Fruit fly (Drosophila melanogaster) whole organism, embryonic: Measurements from ENCODE around the gene CG43321.
A peak's percentile ranks its signal among the peaks of the same experiment; 100 is the strongest.

Experiments used
- ATbp ChIP-seq: fragments of 200-800 bp; sonication (Bioruptor generic); optimal IDR thresholded peaks from 2 replicates; lab custom pipeline; 2017; ENCODE audit warnings: missing biosample characterization, mild to moderate bottlenecking, missing genetic modification characterization, missing genetic modification reagents
- Abd-B ChIP-seq: fragments of 200-800 bp; sonication (Bioruptor generic); optimal IDR thresholded peaks from 2 replicates; lab custom pipeline; 2018; ENCODE audit warnings: missing biosample characterization, mild to moderate bottlenecking, missing genetic modification characterization, moderate library complexity
- Blimp-1 ChIP-seq: fragments of 200-800 bp; sonication (Bioruptor generic); optimal IDR thresholded peaks from 3 replicates; lab custom pipeline; 2018; ENCODE audit warnings: missing biosample characterization, missing genetic modification characterization, mild to moderate bottlenecking, moderate library complexity, missing genetic modification reagents
- CG10462 ChIP-seq: fragments of 200-800 bp; sonication (Bioruptor generic); optimal IDR thresholded peaks from 2 replicates; lab custom pipeline; 2016; ENCODE audit warnings: missing biosample characterization, missing genetic modification characterization
- CG12219 ChIP-seq: fragments of 200-800 bp; sonication (Bioruptor generic); optimal IDR thresholded peaks from 3 replicates; lab custom pipeline; 2018; ENCODE audit warnings: missing biosample characterization, mild to moderate bottlenecking, missing genetic modification characterization
- CG12299 ChIP-seq: fragments of 200-800 bp; sonication (Bioruptor generic); optimal IDR thresholded peaks from 2 replicates; lab custom pipeline; 2018; ENCODE audit warnings: missing biosample characterization, mild to moderate bottlenecking, missing genetic modification characterization
- CG12659 ChIP-seq: fragments of 200-800 bp; sonication (Bioruptor generic); optimal IDR thresholded peaks from 3 replicates; lab custom pipeline; 2017; ENCODE audit warnings: mild to moderate bottlenecking, missing biosample characterization, missing genetic modification reagents, missing genetic modification characterization
- CG14050 ChIP-seq: fragments of 200-800 bp; sonication (Bioruptor generic); IDR thresholded peaks from 3 replicates; pipeline ENCODE4 v1.3.6; 2022; ENCODE audit warnings: missing biosample characterization, missing genetic modification characterization
- CG14667 ChIP-seq: fragments of 200-800 bp; sonication (Bioruptor generic); IDR thresholded peaks from 2 replicates; pipeline ENCODE4 v1.3.6; 2022; ENCODE audit warnings: missing biosample characterization, missing genetic modification characterization
- CG15514 ChIP-seq: fragments of 200-800 bp; sonication (Bioruptor generic); optimal IDR thresholded peaks from 3 replicates; lab custom pipeline; 2017; ENCODE audit warnings: missing biosample characterization, missing genetic modification characterization, mild to moderate bottlenecking, moderate library complexity, missing genetic modification reagents
- CG15601 ChIP-seq: fragments of 200-800 bp; sonication (Bioruptor generic); optimal IDR thresholded peaks from 3 replicates; lab custom pipeline; 2019; ENCODE audit warnings: missing biosample characterization, mild to moderate bottlenecking, missing genetic modification characterization, moderate library complexity
- CG15696 ChIP-seq: fragments of 200-800 bp; sonication (Bioruptor generic); optimal IDR thresholded peaks from 2 replicates; lab custom pipeline; 2019; ENCODE audit warnings: missing biosample characterization, mild to moderate bottlenecking, missing genetic modification characterization, moderate library complexity
- CG17359 ChIP-seq: fragments of 200-800 bp; sonication (Bioruptor generic); optimal IDR thresholded peaks from 3 replicates; lab custom pipeline; 2018; ENCODE audit warnings: missing biosample characterization, mild to moderate bottlenecking, missing genetic modification characterization, moderate library complexity
- CG17385 ChIP-seq: fragments of 200-800 bp; sonication (Bioruptor generic); optimal IDR thresholded peaks from 3 replicates; lab custom pipeline; 2018; ENCODE audit warnings: missing biosample characterization, mild to moderate bottlenecking, missing genetic modification characterization
- CG17829 ChIP-seq: fragments of 200-800 bp; optimal IDR thresholded peaks from 2 replicates; lab custom pipeline; 2019; ENCODE audit warnings: missing biosample characterization, mild to moderate bottlenecking, missing genetic modification characterization, moderate library complexity
- CG18011 ChIP-seq: fragments of 200-800 bp; sonication (Bioruptor generic); optimal IDR thresholded peaks from 2 replicates; lab custom pipeline; 2017; ENCODE audit warnings: missing biosample characterization, missing genetic modification characterization, mild to moderate bottlenecking, moderate library complexity, missing genotype
- CG2116 ChIP-seq: fragments of 200-800 bp; sonication (Bioruptor generic); optimal IDR thresholded peaks from 3 replicates; lab custom pipeline; 2018; ENCODE audit warnings: missing biosample characterization, mild to moderate bottlenecking, missing genetic modification characterization
- CG2120 ChIP-seq: fragments of 200-800 bp; sonication (Bioruptor generic); optimal IDR thresholded peaks from 3 replicates; lab custom pipeline; 2016; ENCODE audit warnings: missing biosample characterization, missing genetic modification characterization
- CG2678 ChIP-seq: fragments of 200-800 bp; sonication (Bioruptor generic); optimal IDR thresholded peaks from 3 replicates; lab custom pipeline; 2019; ENCODE audit warnings: missing biosample characterization, mild to moderate bottlenecking, missing genetic modification characterization, moderate library complexity
- CG31365 ChIP-seq: fragments of 200-800 bp; sonication (Bioruptor generic); optimal IDR thresholded peaks from 2 replicates; lab custom pipeline; 2018; ENCODE audit warnings: missing biosample characterization, mild to moderate bottlenecking, missing genetic modification characterization
- CG31388 ChIP-seq: fragments of 200-800 bp; sonication (Bioruptor generic); optimal IDR thresholded peaks from 2 replicates; lab custom pipeline; 2016; ENCODE audit warnings: missing biosample characterization, missing genetic modification characterization
- CG31441 ChIP-seq: fragments of 200-800 bp; sonication (Bioruptor generic); IDR thresholded peaks from 2 replicates; pipeline ENCODE4 v1.3.6; 2022; ENCODE audit warnings: missing biosample characterization, missing genetic modification characterization
- CG3726 ChIP-seq: fragments of 200-800 bp; sonication (Bioruptor generic); IDR thresholded peaks from 3 replicates; pipeline ENCODE4, ENCODE4 v1.3.6; 2022; ENCODE audit warnings: missing biosample characterization, missing genetic modification characterization
- CG3838 ChIP-seq: fragments of 200-800 bp; sonication (Bioruptor generic); optimal IDR thresholded peaks from 3 replicates; lab custom pipeline; 2016; ENCODE audit warnings: missing biosample characterization, missing genetic modification characterization
- CG4360 ChIP-seq: fragments of 200-800 bp; sonication (Bioruptor generic); IDR thresholded peaks from 2 replicates; pipeline ENCODE4 v1.3.6; 2022; ENCODE audit warnings: missing biosample characterization, missing genetic modification characterization
- CG4404 ChIP-seq: fragments of 200-800 bp; sonication (Bioruptor generic); IDR thresholded peaks from 2 replicates; pipeline ENCODE4 v1.3.6; 2022; ENCODE audit warnings: missing biosample characterization, missing genetic modification characterization
- CG4617 ChIP-seq: fragments of 200-800 bp; sonication (Bioruptor generic); optimal IDR thresholded peaks from 3 replicates; lab custom pipeline; 2016; ENCODE audit warnings: missing biosample characterization, missing genetic modification characterization, borderline replicate concordance
- CG6689 ChIP-seq: fragments of 200-800 bp; sonication (Bioruptor generic); IDR thresholded peaks from 2 replicates; pipeline ENCODE4 v1.3.6; 2022; ENCODE audit warnings: missing biosample characterization, missing genetic modification characterization
- CG7786 ChIP-seq: fragments of 200-800 bp; sonication (Bioruptor generic); optimal IDR thresholded peaks from 2 replicates; lab custom pipeline; 2016; ENCODE audit warnings: missing biosample characterization, missing genetic modification characterization
- CG8281 ChIP-seq: fragments of 200-800 bp; sonication (Bioruptor generic); optimal IDR thresholded peaks from 2 replicates; lab custom pipeline; 2018; ENCODE audit warnings: missing biosample characterization, mild to moderate bottlenecking, missing genetic modification characterization, moderate library complexity
- CG8765 ChIP-seq: fragments of 200-800 bp; sonication (Bioruptor generic); IDR thresholded peaks from 2 replicates; pipeline ENCODE4 v1.3.6; 2022; ENCODE audit warnings: missing biosample characterization, missing genetic modification characterization
- Elba2 ChIP-seq: fragments of 200-800 bp; sonication (Bioruptor generic); optimal IDR thresholded peaks from 3 replicates; lab custom pipeline; 2016; ENCODE audit warnings: missing biosample characterization, missing genetic modification characterization
- HHEX ChIP-seq: fragments of 200-800 bp; sonication (Bioruptor generic); optimal IDR thresholded peaks from 3 replicates; lab custom pipeline; 2017; ENCODE audit warnings: missing biosample characterization, mild to moderate bottlenecking, missing genetic modification characterization, missing genetic modification reagents
- HLH54F ChIP-seq: fragments of 200-800 bp; sonication (Bioruptor generic); optimal IDR thresholded peaks from 3 replicates; lab custom pipeline; 2016; ENCODE audit warnings: missing biosample characterization, missing genetic modification characterization
- Mad ChIP-seq: fragments of 200-800 bp; sonication (Bioruptor generic); optimal IDR thresholded peaks from 2 replicates; lab custom pipeline; 2016; ENCODE audit warnings: missing biosample characterization, missing genetic modification characterization
- Sox102F ChIP-seq: fragments of 200-800 bp; sonication (Bioruptor generic); optimal IDR thresholded peaks from 2 replicates; lab custom pipeline; 2018; ENCODE audit warnings: missing biosample characterization, mild to moderate bottlenecking, missing genetic modification characterization, moderate library complexity
- Trl ChIP-seq, 3 experiments: fragments of >200 bp in 2 of 3; fragments of 200-800 bp in 1 of 3; sonication (Bioruptor generic) in 1 of 3; optimal IDR thresholded peaks; 2 replicates in 1 of 3; 3 replicates in 2 of 3; lab custom pipeline; 2016 to 2017; ENCODE audit warnings: missing biosample characterization in 1 of 3, missing genetic modification characterization in 1 of 3
- YL-1 ChIP-seq: fragments of 200-800 bp; sonication (Bioruptor generic); optimal IDR thresholded peaks from 3 replicates; lab custom pipeline; 2017; ENCODE audit warnings: missing biosample characterization, mild to moderate bottlenecking, missing genetic modification characterization
- dmrt99B ChIP-seq: fragments of 200-800 bp; sonication (Bioruptor generic); optimal IDR thresholded peaks from 2 replicates; lab custom pipeline; 2018; ENCODE audit warnings: missing biosample characterization, mild to moderate bottlenecking, missing genetic modification characterization, moderate library complexity
- ken ChIP-seq: fragments of 200-800 bp; sonication (Bioruptor generic); IDR thresholded peaks from 3 replicates; pipeline ENCODE4 v1.3.6; 2022; ENCODE audit warnings: missing biosample characterization, missing genetic modification characterization
- nau ChIP-seq: fragments of 200-800 bp; sonication (Bioruptor generic); optimal IDR thresholded peaks from 3 replicates; lab custom pipeline; 2017; ENCODE audit warnings: missing biosample characterization, mild to moderate bottlenecking, missing genetic modification characterization, missing genetic modification reagents
- phol ChIP-seq: fragments of 200-800 bp; sonication (Bioruptor generic); optimal IDR thresholded peaks from 3 replicates; lab custom pipeline; 2018; ENCODE audit warnings: missing biosample characterization, mild to moderate bottlenecking, missing genetic modification characterization, moderate library complexity
- prd ChIP-seq, 3 experiments: fragments of >200 bp in 2 of 3; fragments of 200-800 bp in 1 of 3; sonication (Bioruptor generic) in 1 of 3; optimal IDR thresholded peaks in 2 of 3; IDR thresholded peaks in 1 of 3; 2 replicates in 2 of 3; 3 replicates in 1 of 3; pipeline versions ENCODE4 v1.3.6 to Lab custom; 2017 to 2022; ENCODE audit warnings: missing biosample characterization in 1 of 3, missing genetic modification characterization in 1 of 3
- scrt ChIP-seq: fragments of 200-800 bp; sonication (Bioruptor generic); optimal IDR thresholded peaks from 2 replicates; lab custom pipeline; 2018; ENCODE audit warnings: missing biosample characterization, mild to moderate bottlenecking, missing genetic modification characterization, moderate library complexity
- tin ChIP-seq: fragments of 200-800 bp; sonication (Bioruptor generic); optimal IDR thresholded peaks from 3 replicates; lab custom pipeline; 2016; ENCODE audit warnings: missing biosample characterization, missing genetic modification characterization
- tio ChIP-seq: fragments of 200-800 bp; sonication (Bioruptor generic); optimal IDR thresholded peaks from 2 replicates; lab custom pipeline; 2017; ENCODE audit warnings: missing biosample characterization, missing genetic modification characterization, inconsistent platforms
- tll ChIP-seq, 2 experiments: fragments of 200-800 bp in 1 of 2; fragments of >200 bp in 1 of 2; sonication (Bioruptor generic) in 1 of 2; optimal IDR thresholded peaks; 2 replicates each; lab custom pipeline; 2017 to 2019; ENCODE audit warnings: missing biosample characterization in 2 of 2, missing genetic modification characterization in 2 of 2, mild to moderate bottlenecking in 1 of 2, moderate library complexity in 1 of 2

The CG43321 gene

DNA sequence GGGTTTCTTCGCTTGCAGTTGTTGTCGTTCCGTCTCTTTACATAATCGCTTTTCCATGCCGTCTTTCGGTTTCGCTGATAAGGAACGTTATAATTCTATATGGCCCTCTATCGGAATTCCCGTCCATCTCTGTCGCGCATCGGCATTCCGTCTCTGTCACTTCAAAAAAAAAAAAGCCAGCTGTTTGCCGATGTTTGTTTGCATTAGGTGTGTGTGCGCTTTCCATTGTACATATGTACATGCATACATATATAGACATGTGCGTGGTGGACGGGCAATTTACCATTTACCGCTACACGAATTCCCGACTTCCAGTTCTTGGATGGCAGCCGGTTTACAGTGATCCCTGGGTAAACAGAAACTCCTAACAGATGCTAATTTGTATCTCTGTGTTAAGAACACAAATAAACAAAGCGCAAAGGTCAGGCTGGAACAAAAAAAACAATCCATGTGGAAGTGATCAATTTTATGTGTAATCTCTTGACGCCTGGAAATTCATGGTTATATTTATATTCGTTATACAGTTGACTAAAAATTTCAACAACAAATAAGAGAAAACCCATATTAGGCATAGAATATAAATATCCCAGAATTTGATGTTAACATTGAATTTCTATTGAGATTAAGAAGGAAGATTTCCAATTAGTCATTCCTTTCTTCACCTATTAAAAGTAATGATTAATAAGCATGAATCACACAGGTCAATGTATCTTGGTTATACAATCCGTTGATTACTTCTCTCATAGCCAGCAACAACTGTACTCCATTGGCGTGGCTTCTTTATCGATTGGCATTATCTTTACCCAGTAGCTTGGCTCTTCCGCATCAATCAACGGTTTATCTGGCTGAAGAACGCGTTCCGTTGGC lies 31.2 kb downstream of the CG43321 start (continued):
- TF ChIP-seq CG3838 (GFP tag; lab: Kevin White, UChicago) (peak; percentile 76), CG4404 (GFP tag; lab: Robert Waterston, UW) (no peak), dmrt99B (tag; lab: Kevin White, UChicago) (peak; percentile 25), CG31441 (GFP tag; lab: Robert Waterston, UW) (0 out of 2 replicates have a peak, but pooled peaks have one; percentile 17), CG31388 (GFP tag; lab: Kevin White, UChicago) (no peak), CG14667 (GFP tag; lab: Robert Waterston, UW) (no peak), Sox102F (GFP tag; lab: Kevin White, UChicago) (peak; percentile 5), Blimp-1 (GFP tag; lab: Kevin White, UChicago) (peak; percentile 17), ken (GFP tag; lab: Robert Waterston, UW) (peak; percentile 52; the same call in 2 of the 3 replicates), CG2116 (GFP tag; lab: Kevin White, UChicago) (peak; percentile 8), CG15514 (GFP tag; lab: Kevin White, UChicago) (peak; percentile 11), CG17385 (GFP tag; lab: Kevin White, UChicago) (peak; percentile 11), CG2678 (peak; percentile 45), CG12219 (peak; percentile 47), CG2120 (peak; percentile 35), CG12299 (tag; lab: Kevin White, UChicago) (peak; percentile 41), scrt (GFP tag; lab: Kevin White, UChicago) (no peak), tin (GFP tag; lab: Kevin White, UChicago) (no peak), tio (peak; percentile 25), Elba2 (GFP tag; lab: Kevin White, UChicago) (no peak), CG17829 (tag; lab: Kevin White, UChicago) (peak; percentile 6), YL-1 (peak; percentile 31), CG17359 (tag; lab: Kevin White, UChicago) (peak; percentile 45), tll (GFP tag; optimal IDR thresholded peaks at IDR 0.05; lab: Kevin White, UChicago) (peak in 1 of 2 experiments; percentile 76), Trl (optimal IDR thresholded peaks at IDR 0.05; lab: Kevin White, UChicago) (no peak), Trl (GFP tag; optimal IDR thresholded peaks at IDR 0.05; lab: Kevin White, UChicago) (peak; percentile 17), HHEX (no peak), phol (tag; lab: Kevin White, UChicago) (peak; percentile 36), Abd-B (GFP tag; lab: Kevin White, UChicago) (no peak), HLH54F (GFP tag; lab: Kevin White, UChicago) (peak; percentile 21), ATbp (GFP tag; lab: Kevin White, UChicago) (peak; percentile 80), CG15696 (peak; percentile 69), CG15601 (peak; percentile 61), CG6689 (no peak), CG10462 (GFP tag; lab: Kevin White, UChicago) (peak; percentile 40), prd (optimal IDR thresholded peaks at IDR 0.05; lab: Kevin White, UChicago) (no peak), prd (GFP tag; IDR thresholded peaks at IDR 0.05; lab: Robert Waterston, UW) (peak; percentile 49)

DNA sequence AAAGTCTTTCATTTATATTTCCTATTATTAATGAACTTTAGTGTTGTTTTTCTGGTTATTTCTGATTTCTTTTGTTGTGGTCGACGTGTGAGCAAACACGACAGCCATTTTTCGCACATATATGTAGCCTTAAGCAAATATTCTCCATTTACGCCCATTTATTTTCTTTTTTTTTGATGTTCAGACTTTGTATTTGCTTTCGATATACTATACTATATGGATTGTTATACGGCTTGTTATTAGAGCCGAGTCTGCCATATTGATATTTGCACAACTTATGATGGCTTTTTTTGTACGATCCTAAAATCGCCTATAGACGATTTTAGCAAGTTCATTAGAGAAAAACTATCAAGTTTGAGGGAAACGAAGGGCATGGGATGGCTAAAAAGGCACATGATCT lies 35.6 kb downstream of the CG43321 start:
- TF ChIP-seq CG18011 (GFP tag; lab: Kevin White, UChicago) (no peak), CG12659 (GFP tag; lab: Kevin White, UChicago) (peak; percentile 23), CG7786 (GFP tag; lab: Kevin White, UChicago) (no peak), CG31365 (tag; lab: Kevin White, UChicago) (no peak), nau (GFP tag; lab: Kevin White, UChicago) (no peak), CG3726 (GFP tag; lab: Robert Waterston, UW) (no peak), CG14050 (GFP tag; lab: Robert Waterston, UW) (no peak), CG8281 (tag; lab: Kevin White, UChicago) (no peak), dmrt99B (tag; lab: Kevin White, UChicago) (no peak), CG8765 (GFP tag; lab: Robert Waterston, UW) (no peak), CG4360 (GFP tag; lab: Robert Waterston, UW) (no peak), CG4617 (GFP tag; lab: Kevin White, UChicago) (no peak), Mad (GFP tag; lab: Kevin White, UChicago) (no peak), CG2120 (peak; percentile 67)
